Worm (Caenorhabditis elegans): ENCODE measurements around the gene nekl-4.

nekl-4 gene

ce11 chrIII:5501358-5502287 is 15.7 kb downstream of the nekl-4 start, which contains the start of gene R02F2.1 (continued):
- TF ChIP-seq nhr-85 (tag), result peak; percentile 80
- TF ChIP-seq irx-1 (tag; optimal IDR thresholded peaks at IDR 0.05), result no peak
- peak; percentile 16 for TF ChIP-seq skn-1 (tag; optimal IDR thresholded peaks at IDR 0.05)
- TF ChIP-seq ceh-90 (tag; optimal IDR thresholded peaks at IDR 0.05), result no peak
- peak; percentile 60 for TF ChIP-seq blmp-1 (tag; optimal IDR thresholded peaks at IDR 0.05)
- TF ChIP-seq egl-13 (tag; optimal IDR thresholded peaks at IDR 0.05), result no peak
- peak; percentile 7 to 45 for TF ChIP-seq lsy-2 (tag; optimal IDR thresholded peaks at IDR 0.05)
- TF ChIP-seq sup-37 (GFP tag; optimal IDR thresholded peaks at IDR 0.05), result no peak
- no peak for TF ChIP-seq nhr-77 (tag; optimal IDR thresholded peaks at IDR 0.05)
- peak; percentile 14 to 54 (median 50) for TF ChIP-seq dpl-1 (GFP tag; optimal IDR thresholded peaks at IDR 0.05)
- no peak for TF ChIP-seq alr-1 (tag; optimal IDR thresholded peaks at IDR 0.05; ENCODE audit: borderline replicate concordance)
- peak; percentile 72 for TF ChIP-seq nhr-71 (tag; optimal IDR thresholded peaks at IDR 0.05)
- peak in 2 of 6 experiments; percentile 19 to 58 for TF ChIP-seq elt-3 (tag; optimal IDR thresholded peaks at IDR 0.05)
- peak; percentile 21 for TF ChIP-seq unc-130 (tag; optimal IDR thresholded peaks at IDR 0.05)
- peak in 1 of 2 experiments; percentile 14 for TF ChIP-seq ztf-11 (tag; optimal IDR thresholded peaks at IDR 0.05)
- TF ChIP-seq F16B12.6 (tag; optimal IDR thresholded peaks at IDR 0.05), result no peak
- TF ChIP-seq vab-15 (tag; optimal IDR thresholded peaks at IDR 0.05), result no peak
- no peak for TF ChIP-seq fkh-10 (GFP tag; optimal IDR thresholded peaks at IDR 0.05)
- peak; percentile 49 for TF ChIP-seq mep-1 (tag; optimal IDR thresholded peaks at IDR 0.05)
- no peak for TF ChIP-seq isw-1 (GFP tag; IDR thresholded peaks at IDR 0.05)
- no peak for TF ChIP-seq mef-2 (tag; optimal IDR thresholded peaks at IDR 0.05)
- TF ChIP-seq lin-13 (GFP tag; optimal IDR thresholded peaks at IDR 0.05), result no peak
- peak in 1 of 2 experiments; percentile 41 for TF ChIP-seq efl-1 (optimal IDR thresholded peaks at IDR 0.05)
- TF ChIP-seq efl-1 (GFP tag; optimal IDR thresholded peaks at IDR 0.05 in 1 of 2), result peak; percentile 42 to 95
- no peak for TF ChIP-seq lin-15B (tag; optimal IDR thresholded peaks at IDR 0.05)
- TF ChIP-seq ceh-63 (GFP tag; optimal IDR thresholded peaks at IDR 0.05), result no peak
- TF ChIP-seq aly-2 (tag; optimal IDR thresholded peaks at IDR 0.05), result no peak
- TF ChIP-seq unc-98 (GFP tag; IDR thresholded peaks at IDR 0.05), result no peak
- TF ChIP-seq dsc-1 (tag; optimal IDR thresholded peaks at IDR 0.05), result peak; percentile 79
- no peak for TF ChIP-seq ceh-88 (GFP tag; IDR thresholded peaks at IDR 0.05)
- TF ChIP-seq snu-23 (GFP tag; optimal IDR thresholded peaks at IDR 0.05), result peak; percentile 78
- TF ChIP-seq sptf-1 (tag; optimal IDR thresholded peaks at IDR 0.05), result no peak
- no peak for TF ChIP-seq nhr-76 (tag; optimal IDR thresholded peaks at IDR 0.05)
- peak; percentile 66 for TF ChIP-seq nhr-90 (tag; optimal IDR thresholded peaks at IDR 0.05; ENCODE audit: poor library complexity)
- TF ChIP-seq C04F5.9 (tag; optimal IDR thresholded peaks at IDR 0.05), result no peak
- TF ChIP-seq fkh-4 (tag; optimal IDR thresholded peaks at IDR 0.05; ENCODE audit: borderline replicate concordance), result no peak
- TF ChIP-seq Y116A8C.19 (tag; optimal IDR thresholded peaks at IDR 0.05; ENCODE audit: borderline replicate concordance), result no peak
- no peak for TF ChIP-seq unc-30 (tag; optimal IDR thresholded peaks at IDR 0.05)
- TF ChIP-seq pqm-1 (tag; optimal IDR thresholded peaks at IDR 0.05), result no peak
- no peak for TF ChIP-seq jun-1 (tag; optimal IDR thresholded peaks at IDR 0.05)
- TF ChIP-seq ztf-4 (tag; optimal IDR thresholded peaks at IDR 0.05), result no peak
- TF ChIP-seq egl-27 (tag; optimal IDR thresholded peaks at IDR 0.05), result no peak
- no peak for TF ChIP-seq nhr-28 (tag; optimal IDR thresholded peaks at IDR 0.05)
- no peak for TF ChIP-seq elt-2 (tag; optimal IDR thresholded peaks at IDR 0.05)
- no peak for TF ChIP-seq zag-1 (tag; optimal IDR thresholded peaks at IDR 0.05)
- TF ChIP-seq nhr-11 (tag; optimal IDR thresholded peaks at IDR 0.05), result no peak
- no peak for TF ChIP-seq C34B4.2 (tag; optimal IDR thresholded peaks at IDR 0.05)
- TF ChIP-seq nhr-19 (GFP tag; conservative IDR thresholded peaks at IDR 0.05), result peak; percentile 52

Measured in whole organism, L1 larva.